Worm (Caenorhabditis elegans) whole organism, L3 larva: ENCODE data around the gene Y50D4A.5.

Experiments
- R02D3.7 ChIP-seq: fragments of 150-350 bp; optimal IDR thresholded peaks from 2 replicates; lab custom pipeline; 2014; ENCODE audit warnings: missing biosample characterization, missing genetic modification characterization
- ZK546.5 ChIP-seq: sonication (generic microtip); optimal IDR thresholded peaks from 2 replicates; lab custom pipeline; 2017; ENCODE audit warnings: missing biosample characterization, missing genetic modification characterization
- ceh-28 ChIP-seq: fragments of 150-350 bp; optimal IDR thresholded peaks from 2 replicates; lab custom pipeline; 2014; ENCODE audit warnings: missing biosample characterization, missing genetic modification reagents, missing genetic modification characterization
- ceh-9 ChIP-seq: sonication (generic microtip); optimal IDR thresholded peaks from 2 replicates; lab custom pipeline; 2018; ENCODE audit warnings: missing biosample characterization, missing genetic modification characterization
- egl-27 ChIP-seq: sonication (generic microtip); optimal IDR thresholded peaks from 4 replicates; lab custom pipeline; 2017; ENCODE audit warnings: missing biosample characterization, missing genetic modification reagents, missing genetic modification characterization
- elt-1 ChIP-seq: fragments of 150-350 bp; optimal IDR thresholded peaks from 2 replicates; lab custom pipeline; 2014; ENCODE audit warnings: missing biosample characterization, missing genetic modification characterization
- elt-2 ChIP-seq: sonication (generic microtip); optimal IDR thresholded peaks from 2 replicates; lab custom pipeline; 2016; ENCODE audit warnings: missing genetic modification reagents, mild to moderate bottlenecking, missing genetic modification characterization, missing compliant biosample characterization
- elt-3 ChIP-seq, 3 experiments: fragments of 150-350 bp in 1 of 3; sonication (generic microtip) in 2 of 3; optimal IDR thresholded peaks; 2 replicates in 2 of 3; 4 replicates in 1 of 3; lab custom pipeline; 2014 to 2017; ENCODE audit warnings: missing biosample characterization in 3 of 3, missing genetic modification characterization in 3 of 3
- fkh-10 ChIP-seq: sonication (generic microtip); optimal IDR thresholded peaks from 2 replicates; lab custom pipeline; 2017; ENCODE audit warnings: missing biosample characterization, missing genetic modification reagents, missing genetic modification characterization
- fkh-2 ChIP-seq: fragments of 150-350 bp; optimal IDR thresholded peaks from 2 replicates; lab custom pipeline; 2014; ENCODE audit warnings: missing biosample characterization, missing genetic modification reagents, missing genetic modification characterization
- fos-1 ChIP-seq: fragments of 150-350 bp; optimal IDR thresholded peaks from 2 replicates; lab custom pipeline; 2014; ENCODE audit warnings: missing biosample characterization, missing genetic modification characterization
- hmg-11 ChIP-seq: sonication (generic microtip); optimal IDR thresholded peaks from 2 replicates; lab custom pipeline; 2016; ENCODE audit warnings: missing genetic modification characterization, missing compliant biosample characterization
- jun-1 ChIP-seq: fragments of 150-350 bp; optimal IDR thresholded peaks from 2 replicates; lab custom pipeline; 2014; ENCODE audit warnings: missing biosample characterization, missing genetic modification reagents, missing genetic modification characterization
- lin-15B ChIP-seq: fragments of 150-350 bp; optimal IDR thresholded peaks from 2 replicates; lab custom pipeline; 2014; ENCODE audit warnings: missing biosample characterization, missing genetic modification characterization
- lin-39 ChIP-seq: fragments of 150-350 bp; optimal IDR thresholded peaks from 2 replicates; lab custom pipeline; 2018; ENCODE audit warnings: missing biosample characterization, missing genetic modification reagents, missing genetic modification characterization
- lsy-12 ChIP-seq: sonication (generic microtip); optimal IDR thresholded peaks from 2 replicates; lab custom pipeline; 2016; ENCODE audit warnings: mild to moderate bottlenecking, missing genetic modification characterization, missing compliant biosample characterization
- mdl-1 ChIP-seq: fragments of 150-350 bp; optimal IDR thresholded peaks from 2 replicates; lab custom pipeline; 2014; ENCODE audit warnings: missing biosample characterization, missing genetic modification characterization
- mml-1 ChIP-seq: fragments of 150-350 bp; sonication (generic microtip); optimal IDR thresholded peaks from 3 replicates; lab custom pipeline; 2014; ENCODE audit warnings: missing biosample characterization, missing genetic modification characterization
- nfya-1 ChIP-seq: sonication (generic microtip); optimal IDR thresholded peaks from 2 replicates; lab custom pipeline; 2017; ENCODE audit warnings: missing genetic modification characterization, mild to moderate bottlenecking, missing compliant biosample characterization, antibody characterized with exemption, moderate library complexity; ENCODE audit not compliant: insufficient read depth
- nhr-23 ChIP-seq: fragments of 150-350 bp; optimal IDR thresholded peaks from 2 replicates; lab custom pipeline; 2014; ENCODE audit warnings: missing biosample characterization, missing genetic modification reagents, missing genetic modification characterization
- nhr-25 ChIP-seq: sonication (generic microtip); optimal IDR thresholded peaks from 2 replicates; lab custom pipeline; 2017; ENCODE audit warnings: missing biosample characterization, missing genetic modification characterization
- nhr-43 ChIP-seq: sonication (generic microtip); optimal IDR thresholded peaks from 2 replicates; lab custom pipeline; 2016; ENCODE audit warnings: mild to moderate bottlenecking, missing genetic modification characterization, missing compliant biosample characterization; ENCODE audit not compliant: poor library complexity, severe bottlenecking
- nhr-67 ChIP-seq: fragments of 150-350 bp; optimal IDR thresholded peaks from 2 replicates; lab custom pipeline; 2014; ENCODE audit warnings: missing biosample characterization, missing genetic modification characterization
- nhr-77 ChIP-seq: fragments of 150-350 bp; optimal IDR thresholded peaks from 2 replicates; lab custom pipeline; 2014; ENCODE audit warnings: missing biosample characterization, missing genetic modification characterization
- sea-2 ChIP-seq: fragments of 150-350 bp; sonication (generic microtip); optimal IDR thresholded peaks from 4 replicates; lab custom pipeline; 2014; ENCODE audit warnings: missing biosample characterization, missing genetic modification reagents, missing genetic modification characterization
- skn-1 ChIP-seq: fragments of 150-350 bp; optimal IDR thresholded peaks from 2 replicates; lab custom pipeline; 2014; ENCODE audit warnings: missing biosample characterization, missing genetic modification characterization
- tbx-2 ChIP-seq: sonication (generic microtip); optimal IDR thresholded peaks from 2 replicates; lab custom pipeline; 2016; ENCODE audit warnings: mild to moderate bottlenecking, missing genetic modification characterization, missing compliant biosample characterization
- unc-39 ChIP-seq: sonication (generic microtip); optimal IDR thresholded peaks from 4 replicates; lab custom pipeline; 2017; ENCODE audit warnings: missing biosample characterization, missing genetic modification characterization
- unc-62 ChIP-seq: fragments of 150-350 bp; sonication (generic microtip); optimal IDR thresholded peaks from 4 replicates; lab custom pipeline; 2014; ENCODE audit warnings: missing biosample characterization, missing genetic modification reagents, missing genetic modification characterization
- ztf-11 ChIP-seq: fragments of 150-350 bp; optimal IDR thresholded peaks from 2 replicates; lab custom pipeline; 2014; ENCODE audit warnings: missing biosample characterization, missing genetic modification characterization

Gene Y50D4A.5

ce11 chrV:1235355-1235754, 28.2 kb downstream of the Y50D4A.5 start, which contains the start of gene madd-2:
Gene madd-2 (minus strand): TSS chrV:1235455.
- no peak for TF ChIP-seq elt-3 (tag; optimal IDR thresholded peaks at IDR 0.05; lab: Kevin White, UChicago)
- TF ChIP-seq fkh-2 (tag; lab: Kevin White, UChicago): no peak
- TF ChIP-seq, all 47 proteins: peak for 0

DNA sequence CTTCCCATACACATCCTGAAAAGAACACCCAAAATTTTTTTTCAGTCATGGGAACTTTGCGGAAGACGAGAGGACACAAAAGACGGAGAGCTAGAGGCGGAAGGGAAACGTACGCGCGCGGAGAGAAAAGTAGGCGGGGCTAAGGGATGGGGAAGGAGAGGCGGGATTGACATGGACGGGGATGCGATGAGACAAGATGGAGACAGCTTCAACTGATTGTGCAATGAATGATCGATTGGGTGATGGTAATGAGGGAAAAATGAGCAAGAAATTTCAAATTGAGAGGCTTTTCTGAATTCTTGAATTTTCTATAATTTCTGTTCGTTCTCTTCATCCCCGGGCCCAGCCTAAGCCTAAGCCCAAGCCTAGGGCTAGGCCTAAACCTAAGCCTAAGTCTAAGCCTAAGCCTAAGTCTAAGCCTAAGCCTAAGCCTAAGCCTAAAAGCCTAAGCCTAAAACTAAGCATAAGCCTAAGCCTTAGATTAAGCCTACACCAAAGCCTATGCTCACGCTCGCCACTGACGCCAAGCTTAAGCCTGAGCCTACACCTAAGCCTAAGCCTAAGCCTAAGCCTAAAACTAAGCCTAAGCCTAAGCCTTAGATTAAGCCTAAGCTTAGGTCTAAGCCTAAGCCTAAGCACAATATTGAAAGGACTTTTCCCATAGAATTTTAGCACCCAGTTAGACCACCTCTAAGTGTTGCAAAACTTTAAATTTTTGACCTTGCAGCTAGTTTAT, 29.4 kb downstream of the Y50D4A.5 start:
- TF ChIP-seq sea-2 (GFP tag; lab: Kevin White, UChicago) (no peak), ceh-9 (tag; lab: Kevin White, UChicago) (no peak), ztf-11 (no peak), mml-1 (tag; lab: Kevin White, UChicago) (no peak), unc-62 (no peak), lin-39 (peak; percentile 34), tbx-2 (tag; lab: Kevin White, UChicago) (no peak), nhr-23 (tag; lab: Kevin White, UChicago) (no peak), nhr-25 (no peak), hmg-11 (tag; lab: Kevin White, UChicago) (peak; percentile 8)

- TF ChIP-seq elt-1 (tag; lab: Kevin White, UChicago) (no peak), fkh-2 (tag; lab: Kevin White, UChicago) (no peak), sea-2 (GFP tag; lab: Kevin White, UChicago) (no peak), ceh-28 (tag; lab: Kevin White, UChicago) (no peak), egl-27 (tag; lab: Kevin White, UChicago) (no peak), ceh-9 (tag; lab: Kevin White, UChicago) (no peak), lsy-12 (tag; lab: Kevin White, UChicago) (no peak), lin-15B (tag; lab: Kevin White, UChicago) (no peak), nhr-77 (tag; lab: Kevin White, UChicago) (no peak), skn-1 (no peak), tbx-2 (tag; lab: Kevin White, UChicago) (no peak), elt-2 (no peak), R02D3.7 (tag; lab: Kevin White, UChicago) (no peak), nhr-23 (tag; lab: Kevin White, UChicago) (no peak)
Measured at ce11 chrV:1242432-1242831, 35.3 kb downstream of the Y50D4A.5 start.

DNA sequence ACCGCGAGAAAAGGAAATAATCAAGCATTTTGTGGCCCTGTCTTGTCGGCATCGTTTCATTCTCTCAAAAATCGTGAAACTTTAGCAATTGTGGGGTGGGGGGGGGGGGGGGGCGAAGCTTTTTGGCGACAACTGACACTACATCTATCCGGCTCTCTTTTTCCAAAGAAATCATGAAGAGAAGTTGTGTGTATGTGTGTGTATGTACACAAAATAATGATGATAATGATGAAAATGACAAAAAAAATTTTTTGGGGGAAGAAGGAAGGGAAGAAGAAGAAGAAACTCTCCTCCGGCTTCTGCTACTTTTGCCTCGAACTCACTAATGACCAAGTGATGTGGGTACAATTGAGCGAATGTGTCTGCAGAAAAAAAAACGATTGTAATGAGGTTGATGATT, 35.9 kb downstream of the Y50D4A.5 start:
- no peak for TF ChIP-seq ceh-28 (tag; lab: Kevin White, UChicago)
- no peak for TF ChIP-seq lin-39
- TF ChIP-seq fos-1 (tag; lab: Kevin White, UChicago): no peak
- no peak for TF ChIP-seq nhr-67 (tag; lab: Kevin White, UChicago)
- TF ChIP-seq elt-1 (tag; lab: Kevin White, UChicago): no peak
- no peak for TF ChIP-seq lsy-12 (tag; lab: Kevin White, UChicago)
- TF ChIP-seq fkh-10 (GFP tag; lab: Kevin White, UChicago): no peak

DNA sequence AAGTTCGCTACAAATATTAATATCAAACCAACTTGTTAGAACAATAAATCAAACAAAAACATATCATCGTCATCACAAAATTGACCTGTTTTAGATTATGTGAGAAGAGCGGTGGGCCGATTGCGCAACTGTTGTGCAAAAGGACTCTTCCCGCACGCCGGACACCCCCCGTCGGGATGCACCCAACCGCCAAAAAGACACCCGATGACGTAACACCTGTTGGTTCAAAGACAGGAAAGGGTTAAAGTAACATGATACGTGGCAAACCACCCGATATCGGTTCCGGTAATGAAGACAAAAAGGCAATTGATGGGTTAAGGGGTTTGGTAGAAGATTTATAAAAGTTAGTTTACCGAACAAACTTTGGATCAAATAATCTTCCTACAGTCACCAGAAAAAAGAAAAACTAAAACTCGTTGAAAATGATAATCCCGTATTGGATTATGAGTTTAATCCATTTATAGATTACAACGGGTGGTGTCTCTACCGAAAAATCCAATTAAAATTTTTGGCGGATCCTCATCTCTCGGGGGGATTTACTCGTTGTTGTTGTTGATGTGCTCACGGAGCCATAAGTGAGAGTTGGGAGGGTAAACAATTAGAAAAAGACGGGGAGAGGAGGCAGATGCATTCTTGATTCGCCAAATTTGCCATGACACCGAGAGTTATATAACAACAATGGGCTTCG, 37.1 kb downstream of the Y50D4A.5 start:
- TF ChIP-seq nhr-43 (tag; lab: Kevin White, UChicago) (no peak), unc-39 (no peak), ztf-11 (no peak), lsy-12 (tag; lab: Kevin White, UChicago) (no peak), mdl-1 (no peak), nfya-1 (tag; lab: Kevin White, UChicago) (no peak), nhr-77 (tag; lab: Kevin White, UChicago) (no peak), nhr-23 (tag; lab: Kevin White, UChicago) (no peak), jun-1 (no peak)
- TF ChIP-seq, all 47 proteins: peak for 0

DNA sequence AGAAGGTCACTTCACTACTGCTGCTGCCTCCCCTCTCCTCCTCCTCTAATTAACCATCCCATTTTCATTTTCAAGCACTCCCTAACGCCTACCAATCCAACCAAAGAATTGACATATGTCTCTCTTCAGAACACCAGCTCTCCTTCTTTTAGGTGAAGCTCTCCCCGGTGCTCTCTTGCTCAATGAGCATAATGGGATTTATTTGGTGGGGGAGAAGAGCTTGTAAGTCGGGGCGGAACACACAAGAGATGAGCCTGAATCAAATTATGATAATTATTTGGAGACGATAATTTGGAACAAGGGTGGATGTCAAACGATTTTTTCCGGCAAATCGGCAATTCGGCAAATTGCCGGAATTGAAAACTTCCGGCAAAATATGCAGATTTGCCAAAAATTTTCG, 45.7 kb downstream of the Y50D4A.5 start:
- TF ChIP-seq nhr-77 (tag; lab: Kevin White, UChicago) (no peak), ZK546.5 (tag; lab: Kevin White, UChicago) (no peak), ztf-11 (no peak), unc-62 (no peak), nhr-25 (no peak)
- TF ChIP-seq, all 47 proteins: peak for 0
